Worm (Caenorhabditis elegans): ENCODE data around the gene C28A5.6.

DNA sequence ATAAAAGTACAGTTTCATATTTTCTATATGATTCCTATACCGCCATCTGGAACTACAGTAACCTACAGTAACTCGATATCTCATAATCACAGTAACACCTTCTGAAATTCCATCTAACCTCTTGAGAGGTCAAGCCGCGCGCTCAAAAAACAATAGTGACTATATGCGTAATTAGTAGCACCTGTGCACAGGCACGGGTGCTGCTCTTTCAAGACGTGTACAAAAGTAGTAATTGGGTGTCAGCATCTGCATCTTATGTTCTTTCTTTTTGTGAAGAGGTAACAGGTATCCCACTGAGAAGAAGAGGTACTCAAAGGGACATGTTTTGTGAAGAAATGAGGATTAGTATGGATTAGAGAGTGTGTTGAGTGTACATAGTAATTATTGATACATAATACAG is 32.0 kb upstream of the C28A5.6 start:
- no peak for TF ChIP-seq madf-2 (tag; optimal IDR thresholded peaks at IDR 0.05)
- TF ChIP-seq ceh-18 (tag; optimal IDR thresholded peaks at IDR 0.05) = no peak
- TF ChIP-seq unc-55 (GFP tag; optimal IDR thresholded peaks at IDR 0.05) = no peak
- no peak for TF ChIP-seq K09A11.1 (tag; optimal IDR thresholded peaks at IDR 0.05; ENCODE audit: insufficient read depth)
- no peak for TF ChIP-seq ttx-3 (tag; optimal IDR thresholded peaks at IDR 0.05)
- TF ChIP-seq hlh-30 (tag; optimal IDR thresholded peaks at IDR 0.05; ENCODE audit: insufficient read depth) = no peak
- TF ChIP-seq tbx-2 (tag; optimal IDR thresholded peaks at IDR 0.05) = no peak
- TF ChIP-seq unc-86 (tag; optimal IDR thresholded peaks at IDR 0.05) = no peak
- no peak for TF ChIP-seq mec-3 (tag; optimal IDR thresholded peaks at IDR 0.05; ENCODE audit: borderline replicate concordance)
- TF ChIP-seq K02D7.2 (tag; optimal IDR thresholded peaks at IDR 0.05) = no peak
- TF ChIP-seq zip-5 (tag; optimal IDR thresholded peaks at IDR 0.05) = no peak
